Fruit fly (Drosophila melanogaster): ENCODE measurements around the gene PICK1.

Gene PICK1

DNA sequence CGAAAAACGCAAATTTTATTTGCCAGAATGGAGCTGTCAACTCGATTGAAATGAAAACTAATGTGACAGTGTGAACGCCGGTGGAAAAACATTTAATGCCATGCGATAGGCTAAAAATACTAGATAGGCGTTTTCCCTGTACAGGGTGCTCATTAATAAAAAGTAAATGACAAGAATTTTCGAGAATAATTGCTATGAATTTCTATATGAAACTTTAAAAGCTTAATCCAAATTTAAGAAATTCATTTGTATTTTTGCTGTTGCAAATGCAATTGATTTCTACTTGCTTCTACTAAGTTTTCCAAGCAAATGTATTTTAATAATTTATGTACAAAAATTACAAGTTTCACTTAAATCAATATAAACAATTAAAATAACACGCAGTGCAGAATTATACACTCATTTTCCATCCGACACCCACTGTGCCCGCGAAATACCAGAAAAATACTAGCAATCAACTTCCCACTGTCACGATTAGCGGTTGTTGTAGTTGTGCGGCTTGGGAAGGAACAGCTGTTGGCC, 27.0 kb downstream of the PICK1 start, which contains the start of gene Pih1D1 (continued):
- TF ChIP-seq CG2875 (GFP tag; optimal IDR thresholded peaks at IDR 0.05), result peak; percentile 78
- peak; percentile 88 for TF ChIP-seq dm (GFP tag; optimal IDR thresholded peaks at IDR 0.05)
- TF ChIP-seq CG4424 (GFP tag; optimal IDR thresholded peaks at IDR 0.05), result peak; percentile 97
- TF ChIP-seq phol (tag; optimal IDR thresholded peaks at IDR 0.05), result peak; percentile 98
- peak; percentile 82 for TF ChIP-seq CG3407 (GFP tag; optimal IDR thresholded peaks at IDR 0.05)
- TF ChIP-seq CG10654 (GFP tag; optimal IDR thresholded peaks at IDR 0.05), result peak; percentile 92
- peak; percentile 62 for TF ChIP-seq BEAF-32 (GFP tag; optimal IDR thresholded peaks at IDR 0.05)
- TF ChIP-seq ham (GFP tag; IDR thresholded peaks at IDR 0.05), result peak; percentile 90
- TF ChIP-seq ac (GFP tag; optimal IDR thresholded peaks at IDR 0.05), result peak; percentile 7
- TF ChIP-seq nmo (GFP tag; optimal IDR thresholded peaks at IDR 0.05), result peak; percentile 99
- TF ChIP-seq CG4328 (GFP tag; optimal IDR thresholded peaks at IDR 0.05), result peak; percentile 92
- TF ChIP-seq CG4730 (GFP tag; IDR thresholded peaks at IDR 0.05), result peak; percentile 93
- TF ChIP-seq CG10321 (GFP tag; IDR thresholded peaks at IDR 0.05), result peak; percentile 73
- TF ChIP-seq CG1603 (tag; optimal IDR thresholded peaks at IDR 0.05), result peak; percentile 74
- TF ChIP-seq trem (tag; optimal IDR thresholded peaks at IDR 0.05), result peak; percentile 98
- peak; percentile 80 for TF ChIP-seq CG2116 (GFP tag; optimal IDR thresholded peaks at IDR 0.05)
- peak; percentile 92 for TF ChIP-seq rib (GFP tag; IDR thresholded peaks at IDR 0.05)
- peak; percentile 83 for TF ChIP-seq sqz (GFP tag; optimal IDR thresholded peaks at IDR 0.05)
- TF ChIP-seq E2f1 (GFP tag; IDR thresholded peaks at IDR 0.05), result peak; percentile 95
- TF ChIP-seq CG9932 (GFP tag; IDR thresholded peaks at IDR 0.05), result peak; percentile 97
- peak; percentile 96 for TF ChIP-seq CG10147 (GFP tag; optimal IDR thresholded peaks at IDR 0.05)
- TF ChIP-seq nau (GFP tag; optimal IDR thresholded peaks at IDR 0.05), result peak; percentile 89
- peak; percentile 83 for TF ChIP-seq oc (tag; optimal IDR thresholded peaks at IDR 0.05)
- TF ChIP-seq CG11560 (tag; IDR thresholded peaks at IDR 0.05), result peak; percentile 89
- peak; percentile 82 for TF ChIP-seq MBD-R2 (GFP tag; IDR thresholded peaks at IDR 0.05)
- peak; percentile 63 for TF ChIP-seq nom (GFP tag; optimal IDR thresholded peaks at IDR 0.05)
- peak; percentile 92 for TF ChIP-seq Blimp-1 (GFP tag; optimal IDR thresholded peaks at IDR 0.05)
- peak; percentile 82 for TF ChIP-seq CG9797 (GFP tag; optimal IDR thresholded peaks at IDR 0.05)
- peak; percentile 89 for TF ChIP-seq CG13123 (GFP tag; optimal IDR thresholded peaks at IDR 0.05)
- TF ChIP-seq croc (GFP tag; conservative IDR thresholded peaks at IDR 0.05), result peak; percentile 96
- TF ChIP-seq pzg (GFP tag; optimal IDR thresholded peaks at IDR 0.05), result peak; percentile 53
- TF ChIP-seq CG12299 (tag; optimal IDR thresholded peaks at IDR 0.05), result peak; percentile 79
- peak; percentile 96 for TF ChIP-seq Hsf (GFP tag; optimal IDR thresholded peaks at IDR 0.05)
- TF ChIP-seq ase (GFP tag; IDR thresholded peaks at IDR 0.05), result peak; percentile 95
- TF ChIP-seq ewg (GFP tag; optimal IDR thresholded peaks at IDR 0.05), result peak; percentile 90
- TF ChIP-seq CG7556 (GFP tag; optimal IDR thresholded peaks at IDR 0.05), result peak; percentile 93
- peak; percentile 90 for TF ChIP-seq Asciz (GFP tag; optimal IDR thresholded peaks at IDR 0.05)
- peak; percentile 76 for TF ChIP-seq gsb (GFP tag; IDR thresholded peaks at IDR 0.05)
- TF ChIP-seq wdn (GFP tag; IDR thresholded peaks at IDR 0.05), result peak; percentile 91
- TF ChIP-seq CG15011 (GFP tag; optimal IDR thresholded peaks at IDR 0.05), result peak; percentile 91
- TF ChIP-seq ERR (GFP tag; optimal IDR thresholded peaks at IDR 0.05), result peak; percentile 46
- TF ChIP-seq Med (GFP tag), result peak; percentile 96
- TF ChIP-seq Lhr (GFP tag; optimal IDR thresholded peaks at IDR 0.05), result peak; percentile 96
- TF ChIP-seq CG34376 (GFP tag; optimal IDR thresholded peaks at IDR 0.05), result peak; percentile 84
- peak; percentile 18 for TF ChIP-seq CG14965 (GFP tag; optimal IDR thresholded peaks at IDR 0.05; ENCODE audit: borderline replicate concordance)
- peak; percentile 82 for TF ChIP-seq Doc2 (GFP tag; IDR thresholded peaks at IDR 0.05)
- TF ChIP-seq CG14860 (GFP tag; IDR thresholded peaks at IDR 0.05; ENCODE audit: partially characterized antibody), result no peak
- TF ChIP-seq Aef1 (GFP tag; IDR thresholded peaks at IDR 0.05), result peak; percentile 95
- TF ChIP-seq CG7745 (tag; optimal IDR thresholded peaks at IDR 0.05), result no peak
- TF ChIP-seq mirr (GFP tag; optimal IDR thresholded peaks at IDR 0.05), result peak; percentile 78
